Worm (Caenorhabditis elegans) whole organism, L4 larva: ENCODE data around the gene F42H10.2.

Source experiments
- dpl-1 ChIP-seq: fragments of 150-350 bp; optimal IDR thresholded peaks from 2 replicates; lab custom pipeline; 2014; ENCODE audit warnings: missing biosample characterization, missing genetic modification reagents, missing genetic modification characterization
- egl-27 ChIP-seq: sonication (generic microtip); optimal IDR thresholded peaks from 3 replicates; lab custom pipeline; 2017; ENCODE audit warnings: missing biosample characterization, missing genetic modification reagents, missing genetic modification characterization
- fkh-10 ChIP-seq: fragments of 150-350 bp; optimal IDR thresholded peaks from 2 replicates; lab custom pipeline; 2014; ENCODE audit warnings: missing biosample characterization, missing genetic modification reagents, missing genetic modification characterization
- jun-1 ChIP-seq: fragments of 150-350 bp; optimal IDR thresholded peaks from 2 replicates; lab custom pipeline; 2014; ENCODE audit warnings: missing biosample characterization, missing genetic modification reagents, missing genetic modification characterization
- lin-15B ChIP-seq: fragments of 150-350 bp; sonication (generic microtip); optimal IDR thresholded peaks from 3 replicates; lab custom pipeline; 2014; ENCODE audit warnings: missing biosample characterization, missing genetic modification characterization
- lin-38 ChIP-seq: fragments of 200-800 bp; sonication (Bioruptor generic); IDR thresholded peaks from 2 replicates; pipeline ENCODE4 v1.3.6; 2022; ENCODE audit warnings: missing genetic modification reagents, missing genetic modification characterization, missing compliant biosample characterization
- nhr-28 ChIP-seq: fragments of 150-350 bp; optimal IDR thresholded peaks from 2 replicates; lab custom pipeline; 2014; ENCODE audit warnings: missing biosample characterization, missing genetic modification characterization
- pha-4 ChIP-seq, 2 experiments: fragments of 150-350 bp in 1 of 2; fragments of 200-800 bp in 1 of 2; sonication (Bioruptor generic) in 1 of 2; IDR thresholded peaks in 1 of 2; optimal IDR thresholded peaks in 1 of 2; 2 replicates each; pipeline versions ENCODE4 v1.3.6 to Lab custom; 2014 to 2022; ENCODE audit warnings: missing genetic modification characterization in 2 of 2, missing genetic modification reagents in 2 of 2, missing biosample characterization in 1 of 2, missing compliant biosample characterization in 1 of 2
- tra-1 ChIP-seq: fragments of 200-800 bp; sonication (Bioruptor generic); IDR thresholded peaks from 2 replicates; pipeline ENCODE4 v1.3.6; 2022; ENCODE audit warnings: missing genetic modification reagents, missing genetic modification characterization, missing compliant biosample characterization
- unc-39 ChIP-seq: sonication (generic microtip); optimal IDR thresholded peaks from 2 replicates; lab custom pipeline; 2017; ENCODE audit warnings: missing biosample characterization, missing genetic modification characterization
- zag-1 ChIP-seq: fragments of 150-350 bp; optimal IDR thresholded peaks from 2 replicates; lab custom pipeline; 2014; ENCODE audit warnings: missing biosample characterization, missing genetic modification characterization
- zfp-2 ChIP-seq: sonication (generic microtip); optimal IDR thresholded peaks from 2 replicates; lab custom pipeline; 2016; ENCODE audit warnings: mild to moderate bottlenecking, missing genetic modification characterization, missing compliant biosample characterization

ce11 chrIII:8446534-8446933 lies 43.9 kb upstream of the F42H10.2 start, which contains the start of gene hsp-110:
- TF ChIP-seq lin-15B (tag; lab: Kevin White, UChicago) (no peak), zag-1 (no peak), zfp-2 (no peak), egl-27 (no peak), nhr-28 (tag; lab: Kevin White, UChicago) (no peak), fkh-10 (no peak), unc-39 (tag; lab: Kevin White, UChicago) (no peak), jun-1 (no peak), tra-1 (GFP tag; lab: Robert Waterston, UW) (no peak), dpl-1 (no peak), lin-38 (no peak), pha-4 (GFP tag; IDR thresholded peaks at IDR 0.05; lab: Robert Waterston, UW) (no peak), pha-4 (tag; optimal IDR thresholded peaks at IDR 0.05; lab: Kevin White, UChicago) (no peak)
